Worm (Caenorhabditis elegans) whole organism, L4/young adult: ENCODE data around the gene raga-1.

Experiments used
- W03F9.2 ChIP-seq: fragments of 150-350 bp; optimal IDR thresholded peaks from 2 replicates; lab custom pipeline; 2014; ENCODE audit warnings: missing biosample characterization, missing genetic modification characterization
- dao-5 ChIP-seq: sonication (generic microtip); optimal IDR thresholded peaks from 2 replicates; lab custom pipeline; 2016; ENCODE audit warnings: missing genotype, missing genetic modification characterization, moderate library complexity, missing compliant biosample characterization
- him-1 ChIP-seq: sonication (generic microtip); optimal IDR thresholded peaks from 2 replicates; lab custom pipeline; 2016; ENCODE audit warnings: missing genotype, missing genetic modification reagents, missing genetic modification characterization, missing compliant biosample characterization

DNA sequence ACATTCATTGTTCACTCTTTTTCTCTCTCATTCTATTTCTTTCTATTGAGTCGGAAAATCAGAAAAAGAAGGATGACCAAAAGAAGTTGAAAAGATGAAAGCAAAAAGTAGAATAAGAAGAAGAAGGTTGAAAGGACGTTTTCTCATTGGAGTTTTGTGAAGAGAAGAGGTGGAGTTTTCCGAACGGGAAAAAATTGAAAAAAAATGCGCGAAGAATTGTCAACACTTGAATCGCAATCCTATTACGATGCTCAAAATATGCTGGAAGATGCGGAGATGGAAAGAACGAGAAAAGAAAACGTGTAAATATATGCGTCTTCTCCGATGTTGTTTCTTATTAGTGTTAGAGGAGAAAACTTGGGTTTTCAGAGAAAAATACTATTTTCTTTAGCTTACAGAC is 32.2 kb downstream of the raga-1 start:
- TF ChIP-seq W03F9.2 (tag; lab: Kevin White, UChicago), result no peak
- TF ChIP-seq him-1, result no peak
- no peak for TF ChIP-seq dao-5
